Worm (Caenorhabditis elegans): Measurements from ENCODE around the gene M110.3.

The M110.3 gene

DNA sequence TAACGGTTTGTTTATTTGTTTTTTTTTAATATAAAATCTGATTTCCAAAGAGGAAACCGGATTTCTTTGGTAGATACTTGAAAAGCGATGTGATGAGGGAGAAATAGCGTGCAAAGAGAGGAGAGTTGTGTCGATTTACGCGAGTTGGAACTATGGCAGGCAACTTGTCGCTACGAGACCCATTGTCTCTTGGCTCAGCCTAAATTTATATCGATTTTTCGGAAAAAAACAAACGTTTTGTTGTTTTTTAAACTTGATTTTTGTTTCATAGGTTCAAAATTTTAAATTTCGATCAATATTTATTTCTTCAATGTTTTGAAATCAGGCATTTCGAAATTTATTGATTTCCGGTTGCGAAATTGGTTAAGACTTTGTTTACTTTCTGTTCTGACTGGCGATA lies at the start of gene M110.3:
Gene M110.3, minus strand, starts transcription at position 184 of the 400 bp plus-strand sequence.
- TF ChIP-seq sea-1 (GFP tag; conservative IDR thresholded peaks at IDR 0.05) (no peak), hnd-1 (tag; optimal IDR thresholded peaks at IDR 0.05) (no peak), pes-1 (GFP tag; IDR thresholded peaks at IDR 0.05) (no peak), hmbx-1 (tag; optimal IDR thresholded peaks at IDR 0.05) (no peak), tbx-37 (GFP tag; conservative IDR thresholded peaks at IDR 0.05) (no peak), aly-1 (tag; optimal IDR thresholded peaks at IDR 0.05) (no peak), tra-4 (tag; optimal IDR thresholded peaks at IDR 0.05) (no peak), ama-1 (optimal IDR thresholded peaks at IDR 0.05) (no peak), tbx-11 (GFP tag; IDR thresholded peaks at IDR 0.05) (no peak), flt-1 (GFP tag; IDR thresholded peaks at IDR 0.05) (no peak), F13C5.2 (tag; optimal IDR thresholded peaks at IDR 0.05) (no peak)

ce11 chrII:8264619-8265018 lies 48.2 kb upstream of the M110.3 start, which contains the start of gene srdh-1:
TSS of gene srdh-1 (plus strand) at chrII:8264661.
- TF ChIP-seq ceh-13 (GFP tag; optimal IDR thresholded peaks at IDR 0.05) (no peak), ceh-36 (tag; optimal IDR thresholded peaks at IDR 0.05) (no peak), flt-1 (GFP tag; IDR thresholded peaks at IDR 0.05) (no peak), tra-4 (tag; optimal IDR thresholded peaks at IDR 0.05) (no peak), B0310.2 (tag; optimal IDR thresholded peaks at IDR 0.05) (no peak), pes-1 (GFP tag; IDR thresholded peaks at IDR 0.05) (no peak), sea-1 (GFP tag; conservative IDR thresholded peaks at IDR 0.05) (no peak), F13C5.2 (tag; optimal IDR thresholded peaks at IDR 0.05) (no peak), aly-1 (tag; optimal IDR thresholded peaks at IDR 0.05) (no peak), tbx-11 (GFP tag; IDR thresholded peaks at IDR 0.05) (no peak)

DNA sequence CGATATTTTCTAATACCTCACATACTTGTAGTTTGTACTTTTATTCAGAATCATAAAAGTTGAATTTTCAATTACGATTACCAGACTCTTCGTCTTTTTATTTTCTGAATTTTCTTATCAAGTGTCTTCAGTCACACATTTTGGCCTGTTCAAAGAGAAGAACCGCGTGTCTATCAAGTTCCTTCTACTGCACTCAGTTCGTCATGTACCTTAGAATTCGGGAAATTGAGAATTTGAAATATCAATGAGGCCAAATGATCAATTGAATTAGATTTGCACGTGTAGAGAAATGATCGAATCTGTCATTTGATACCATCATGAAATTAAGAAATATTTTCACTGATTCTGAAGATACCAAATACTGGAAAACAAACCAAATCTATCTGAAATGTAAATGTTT lies 47.1 kb upstream of the M110.3 start:
- TF ChIP-seq ama-1 (optimal IDR thresholded peaks at IDR 0.05) (no peak), ets-7 (tag; optimal IDR thresholded peaks at IDR 0.05) (no peak), tra-4 (tag; optimal IDR thresholded peaks at IDR 0.05) (no peak), hmg-4 (GFP tag; optimal IDR thresholded peaks at IDR 0.05) (no peak), tbx-37 (GFP tag; conservative IDR thresholded peaks at IDR 0.05) (no peak), pes-1 (GFP tag; IDR thresholded peaks at IDR 0.05) (no peak), hmbx-1 (tag; optimal IDR thresholded peaks at IDR 0.05) (no peak)

- TF ChIP-seq aly-1 (tag; optimal IDR thresholded peaks at IDR 0.05), result no peak
- TF ChIP-seq sea-1 (GFP tag; conservative IDR thresholded peaks at IDR 0.05), result no peak
- TF ChIP-seq tbx-37 (GFP tag; conservative IDR thresholded peaks at IDR 0.05), result no peak
- TF ChIP-seq tbx-11 (GFP tag; IDR thresholded peaks at IDR 0.05), result no peak
- no peak for TF ChIP-seq tra-4 (tag; optimal IDR thresholded peaks at IDR 0.05)
- no peak for TF ChIP-seq B0310.2 (tag; optimal IDR thresholded peaks at IDR 0.05)
- no peak for TF ChIP-seq F13C5.2 (tag; optimal IDR thresholded peaks at IDR 0.05)
- no peak for TF ChIP-seq pes-1 (GFP tag; IDR thresholded peaks at IDR 0.05)
- no peak for TF ChIP-seq ets-7 (tag; optimal IDR thresholded peaks at IDR 0.05)
- TF ChIP-seq hmg-4 (GFP tag; optimal IDR thresholded peaks at IDR 0.05), result no peak
- TF ChIP-seq ceh-13 (GFP tag; optimal IDR thresholded peaks at IDR 0.05), result no peak
- TF ChIP-seq ama-1 (optimal IDR thresholded peaks at IDR 0.05), result no peak
- no peak for TF ChIP-seq ceh-36 (tag; optimal IDR thresholded peaks at IDR 0.05)
- TF ChIP-seq hmbx-1 (tag; optimal IDR thresholded peaks at IDR 0.05), result no peak
- TF ChIP-seq scrt-1 (GFP tag; IDR thresholded peaks at IDR 0.05), result no peak
- TF ChIP-seq flt-1 (GFP tag; IDR thresholded peaks at IDR 0.05), result no peak
- TF ChIP-seq hnd-1 (tag; optimal IDR thresholded peaks at IDR 0.05), result no peak
Observed at ce11 chrII:8259674-8260073, 43.3 kb upstream of the M110.3 start.

DNA sequence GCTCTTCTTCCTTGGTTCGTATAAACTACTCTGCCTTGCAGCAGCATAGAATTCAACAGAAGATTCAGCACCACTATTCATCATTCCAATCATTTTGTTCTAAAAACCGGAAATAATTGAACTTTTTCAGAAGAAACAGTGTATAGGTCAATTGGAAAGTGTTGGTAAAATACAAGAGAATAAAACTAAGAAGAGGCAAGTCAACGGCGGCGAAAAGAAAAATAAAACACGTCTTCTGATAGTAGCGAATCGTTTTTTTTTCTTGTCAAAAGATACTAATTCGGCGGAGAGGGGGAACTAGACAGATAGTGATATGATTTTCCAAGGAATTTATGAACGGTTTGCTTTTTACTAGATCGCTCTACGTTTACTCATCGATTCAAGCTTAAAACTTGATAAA lies 42.6 kb upstream of the M110.3 start, which contains the start of gene F35C11.6:
Gene F35C11.6, minus strand, starts transcription at position 101 of the 400 bp plus-strand sequence.
- no peak for TF ChIP-seq hnd-1 (tag; optimal IDR thresholded peaks at IDR 0.05)
- TF ChIP-seq F13C5.2 (tag; optimal IDR thresholded peaks at IDR 0.05), result no peak
- no peak for TF ChIP-seq hmg-4 (GFP tag; optimal IDR thresholded peaks at IDR 0.05)
- TF ChIP-seq tbx-37 (GFP tag; conservative IDR thresholded peaks at IDR 0.05), result no peak
- TF ChIP-seq ets-7 (tag; optimal IDR thresholded peaks at IDR 0.05), result no peak
- no peak for TF ChIP-seq aly-1 (tag; optimal IDR thresholded peaks at IDR 0.05)
- no peak for TF ChIP-seq flt-1 (GFP tag; IDR thresholded peaks at IDR 0.05)
- TF ChIP-seq B0310.2 (tag; optimal IDR thresholded peaks at IDR 0.05), result no peak
- no peak for TF ChIP-seq ama-1 (optimal IDR thresholded peaks at IDR 0.05)
- TF ChIP-seq sea-1 (GFP tag; conservative IDR thresholded peaks at IDR 0.05), result no peak
- no peak for TF ChIP-seq tra-4 (tag; optimal IDR thresholded peaks at IDR 0.05)
- TF ChIP-seq ceh-36 (tag; optimal IDR thresholded peaks at IDR 0.05), result no peak
- TF ChIP-seq scrt-1 (GFP tag; IDR thresholded peaks at IDR 0.05), result no peak
- no peak for TF ChIP-seq tbx-11 (GFP tag; IDR thresholded peaks at IDR 0.05)
- no peak for TF ChIP-seq hmbx-1 (tag; optimal IDR thresholded peaks at IDR 0.05)
- no peak for TF ChIP-seq ceh-13 (GFP tag; optimal IDR thresholded peaks at IDR 0.05)
- no peak for TF ChIP-seq pes-1 (GFP tag; IDR thresholded peaks at IDR 0.05)

ce11 chrII:8256013-8256412 lies 39.6 kb upstream of the M110.3 start, which contains the start of gene F35C11.7:
TSS of gene F35C11.7 (plus strand) at chrII:8256313.
- TF ChIP-seq ets-7 (tag; optimal IDR thresholded peaks at IDR 0.05) (no peak), hmbx-1 (tag; optimal IDR thresholded peaks at IDR 0.05) (no peak), B0310.2 (tag; optimal IDR thresholded peaks at IDR 0.05) (no peak), ceh-13 (GFP tag; optimal IDR thresholded peaks at IDR 0.05) (no peak), hmg-4 (GFP tag; optimal IDR thresholded peaks at IDR 0.05) (no peak), tra-4 (tag; optimal IDR thresholded peaks at IDR 0.05) (no peak), pes-1 (GFP tag; IDR thresholded peaks at IDR 0.05) (no peak), ceh-36 (tag; optimal IDR thresholded peaks at IDR 0.05) (no peak), flt-1 (GFP tag; IDR thresholded peaks at IDR 0.05) (no peak), sea-1 (GFP tag; conservative IDR thresholded peaks at IDR 0.05) (no peak), tbx-37 (GFP tag; conservative IDR thresholded peaks at IDR 0.05) (no peak), tbx-11 (GFP tag; IDR thresholded peaks at IDR 0.05) (no peak), scrt-1 (GFP tag; IDR thresholded peaks at IDR 0.05) (no peak)

ce11 chrII:8253160-8253793 lies 36.9 kb upstream of the M110.3 start, which contains the start of gene F35C11.5:
TSS of gene F35C11.5 (plus strand) at chrII:8253743.
- TF ChIP-seq ama-1 (optimal IDR thresholded peaks at IDR 0.05), result no peak
- no peak for TF ChIP-seq flt-1 (GFP tag; IDR thresholded peaks at IDR 0.05)
- no peak for TF ChIP-seq ceh-36 (tag; optimal IDR thresholded peaks at IDR 0.05)
- no peak for TF ChIP-seq B0310.2 (tag; optimal IDR thresholded peaks at IDR 0.05)
- TF ChIP-seq tbx-11 (GFP tag; IDR thresholded peaks at IDR 0.05), result no peak
- TF ChIP-seq hnd-1 (tag; optimal IDR thresholded peaks at IDR 0.05), result no peak
- no peak for TF ChIP-seq tbx-37 (GFP tag; conservative IDR thresholded peaks at IDR 0.05)
- no peak for TF ChIP-seq hmbx-1 (tag; optimal IDR thresholded peaks at IDR 0.05)
- no peak for TF ChIP-seq ceh-13 (GFP tag; optimal IDR thresholded peaks at IDR 0.05)
- no peak for TF ChIP-seq sea-1 (GFP tag; conservative IDR thresholded peaks at IDR 0.05)
- TF ChIP-seq F13C5.2 (tag; optimal IDR thresholded peaks at IDR 0.05), result no peak
- no peak for TF ChIP-seq hmg-4 (GFP tag; optimal IDR thresholded peaks at IDR 0.05)
- no peak for TF ChIP-seq tra-4 (tag; optimal IDR thresholded peaks at IDR 0.05)
- TF ChIP-seq ets-7 (tag; optimal IDR thresholded peaks at IDR 0.05), result no peak
